Worm (Caenorhabditis elegans) whole organism, L4/young adult: ENCODE measurements around the gene tsp-21.

Experiments used
- W03F9.2 ChIP-seq: fragments of 150-350 bp; optimal IDR thresholded peaks from 2 replicates; lab custom pipeline; 2014; ENCODE audit warnings: missing biosample characterization, missing genetic modification characterization
- dao-5 ChIP-seq: sonication (generic microtip); optimal IDR thresholded peaks from 2 replicates; lab custom pipeline; 2016; ENCODE audit warnings: missing genotype, missing genetic modification characterization, moderate library complexity, missing compliant biosample characterization
- him-1 ChIP-seq: sonication (generic microtip); optimal IDR thresholded peaks from 2 replicates; lab custom pipeline; 2016; ENCODE audit warnings: missing genotype, missing genetic modification reagents, missing genetic modification characterization, missing compliant biosample characterization

ce11 chrX:9905840-9906239 is 26.3 kb upstream of the tsp-21 start, which contains the start of gene F21G4.5:
- TF ChIP-seq him-1 (tag; lab: Kevin White, UChicago) (no peak), W03F9.2 (tag; lab: Kevin White, UChicago) (no peak), dao-5 (tag; lab: Kevin White, UChicago) (no peak)
